Fruit fly (Drosophila melanogaster) whole organism, embryonic: Measurements from ENCODE around the gene Pif1A.

Experiments
- Adf1 ChIP-seq: fragments of 200-800 bp; sonication (Bioruptor generic); IDR thresholded peaks from 2 replicates; pipeline ENCODE4 v1.3.6; 2022; ENCODE audit warnings: missing biosample characterization, missing genetic modification characterization
- Bgb ChIP-seq: fragments of 200-800 bp; sonication (Bioruptor generic); IDR thresholded peaks from 2 replicates; pipeline ENCODE4 v1.3.6; 2022; ENCODE audit warnings: missing biosample characterization, missing genetic modification characterization; ENCODE audit not compliant: partially characterized antibody
- CG10431 ChIP-seq: fragments of 200-800 bp; sonication (Bioruptor generic); optimal IDR thresholded peaks from 3 replicates; lab custom pipeline; 2018; ENCODE audit warnings: missing biosample characterization, mild to moderate bottlenecking, missing genetic modification characterization
- CG11504 ChIP-seq: fragments of 200-800 bp; sonication (Bioruptor generic); optimal IDR thresholded peaks from 3 replicates; lab custom pipeline; 2019; ENCODE audit warnings: missing biosample characterization, mild to moderate bottlenecking, missing genetic modification characterization, moderate library complexity
- CG12071 ChIP-seq: fragments of 200-800 bp; sonication (Bioruptor generic); optimal IDR thresholded peaks from 3 replicates; lab custom pipeline; 2018; ENCODE audit warnings: missing biosample characterization, mild to moderate bottlenecking, missing genetic modification characterization
- CG12744 ChIP-seq: fragments of 200-800 bp; sonication (Bioruptor generic); optimal IDR thresholded peaks from 2 replicates; lab custom pipeline; 2016; ENCODE audit warnings: missing biosample characterization, missing genetic modification characterization
- CG12942 ChIP-seq: fragments of 200-800 bp; sonication (Bioruptor generic); optimal IDR thresholded peaks from 3 replicates; lab custom pipeline; 2016; ENCODE audit warnings: missing biosample characterization, missing genetic modification characterization
- CG13296 ChIP-seq: fragments of 200-800 bp; sonication (Bioruptor generic); optimal IDR thresholded peaks from 3 replicates; lab custom pipeline; 2018; ENCODE audit warnings: missing biosample characterization, mild to moderate bottlenecking, missing genetic modification characterization
- CG14860 ChIP-seq: fragments of 200-800 bp; sonication (Bioruptor generic); IDR thresholded peaks from 3 replicates; pipeline ENCODE4 v1.3.6; 2022; ENCODE audit warnings: missing biosample characterization, missing genetic modification characterization; ENCODE audit not compliant: partially characterized antibody
- CG1529 ChIP-seq: fragments of 200-800 bp; sonication (Bioruptor generic); optimal IDR thresholded peaks from 3 replicates; lab custom pipeline; 2018; ENCODE audit warnings: missing biosample characterization, missing genetic modification characterization
- CG15696 ChIP-seq: fragments of 200-800 bp; sonication (Bioruptor generic); optimal IDR thresholded peaks from 2 replicates; lab custom pipeline; 2019; ENCODE audit warnings: missing biosample characterization, mild to moderate bottlenecking, missing genetic modification characterization, moderate library complexity
- CG1603 ChIP-seq: fragments of 200-800 bp; sonication (Bioruptor generic); optimal IDR thresholded peaks from 2 replicates; lab custom pipeline; 2019; ENCODE audit warnings: missing biosample characterization, mild to moderate bottlenecking, missing genetic modification characterization, moderate library complexity
- CG16813 ChIP-seq: fragments of 200-800 bp; sonication (Bioruptor generic); IDR thresholded peaks from 3 replicates; pipeline ENCODE4 v1.3.6; 2022; ENCODE audit warnings: missing biosample characterization, missing genetic modification characterization; ENCODE audit not compliant: partially characterized antibody
- CG18011 ChIP-seq: fragments of 200-800 bp; sonication (Bioruptor generic); optimal IDR thresholded peaks from 2 replicates; lab custom pipeline; 2017; ENCODE audit warnings: missing biosample characterization, missing genetic modification characterization, mild to moderate bottlenecking, moderate library complexity, missing genotype
- CG3065 ChIP-seq: fragments of 200-800 bp; sonication (Bioruptor generic); optimal IDR thresholded peaks from 2 replicates; lab custom pipeline; 2016; ENCODE audit warnings: missing biosample characterization, missing genetic modification characterization
- CG4707 ChIP-seq: fragments of 200-800 bp; sonication (Bioruptor generic); optimal IDR thresholded peaks from 2 replicates; lab custom pipeline; 2018; ENCODE audit warnings: missing biosample characterization, mild to moderate bottlenecking, missing genetic modification characterization, moderate library complexity
- CG4730 ChIP-seq: fragments of 200-800 bp; sonication (Bioruptor generic); IDR thresholded peaks from 2 replicates; pipeline ENCODE4 v1.3.6; 2022; ENCODE audit warnings: missing biosample characterization, missing genetic modification characterization
- CG6175 ChIP-seq: fragments of 200-800 bp; sonication (Bioruptor generic); IDR thresholded peaks from 3 replicates; pipeline ENCODE4 v1.3.6; 2022; ENCODE audit warnings: missing biosample characterization, missing genetic modification characterization
- CG6654 ChIP-seq: fragments of 200-800 bp; sonication (Bioruptor generic); optimal IDR thresholded peaks from 2 replicates; lab custom pipeline; 2017; ENCODE audit warnings: missing biosample characterization, mild to moderate bottlenecking, missing genetic modification characterization
- CG8281 ChIP-seq: fragments of 200-800 bp; sonication (Bioruptor generic); optimal IDR thresholded peaks from 2 replicates; lab custom pipeline; 2018; ENCODE audit warnings: missing biosample characterization, mild to moderate bottlenecking, missing genetic modification characterization, moderate library complexity
- CG8388 ChIP-seq: fragments of 200-800 bp; sonication (Bioruptor generic); optimal IDR thresholded peaks from 2 replicates; lab custom pipeline; 2019; ENCODE audit warnings: missing biosample characterization, mild to moderate bottlenecking, missing genetic modification characterization, moderate library complexity
- CG9215 ChIP-seq: fragments of 200-800 bp; sonication (Bioruptor generic); IDR thresholded peaks from 2 replicates; pipeline ENCODE4 v1.3.6; 2022; ENCODE audit warnings: missing biosample characterization, missing genetic modification characterization
- CG9817 ChIP-seq: fragments of 200-800 bp; sonication (Bioruptor generic); optimal IDR thresholded peaks from 2 replicates; lab custom pipeline; 2018; ENCODE audit warnings: missing biosample characterization, mild to moderate bottlenecking, missing genetic modification characterization, moderate library complexity
- Chrac-16 ChIP-seq: fragments of 200-800 bp; sonication (Bioruptor generic); optimal IDR thresholded peaks from 3 replicates; lab custom pipeline; 2016; ENCODE audit warnings: missing biosample characterization, missing genetic modification characterization
- Dip3 ChIP-seq: fragments of 200-800 bp; sonication (Bioruptor generic); optimal IDR thresholded peaks from 3 replicates; lab custom pipeline; 2016; ENCODE audit warnings: missing biosample characterization, missing genetic modification characterization
- Elba2 ChIP-seq: fragments of 200-800 bp; sonication (Bioruptor generic); optimal IDR thresholded peaks from 3 replicates; lab custom pipeline; 2016; ENCODE audit warnings: missing biosample characterization, missing genetic modification characterization
- Ets97D ChIP-seq: fragments of 200-800 bp; sonication (Bioruptor generic); optimal IDR thresholded peaks from 3 replicates; lab custom pipeline; 2016; ENCODE audit warnings: missing biosample characterization, missing genetic modification characterization
- HLHmδ ChIP-seq: fragments of 200-800 bp; sonication (Bioruptor generic); optimal IDR thresholded peaks from 2 replicates; lab custom pipeline; 2018; ENCODE audit warnings: missing biosample characterization, mild to moderate bottlenecking, missing genetic modification characterization, moderate library complexity
- Hey ChIP-seq: fragments of 200-800 bp; sonication (Bioruptor generic); optimal IDR thresholded peaks from 3 replicates; lab custom pipeline; 2018; ENCODE audit warnings: missing biosample characterization, mild to moderate bottlenecking, missing genetic modification characterization
- Hr3 ChIP-seq: fragments of 200-800 bp; sonication (Bioruptor generic); optimal IDR thresholded peaks from 3 replicates; lab custom pipeline; 2016; ENCODE audit warnings: missing biosample characterization, missing genetic modification characterization
- NK7.1 ChIP-seq: fragments of 200-800 bp; sonication (Bioruptor generic); optimal IDR thresholded peaks from 3 replicates; lab custom pipeline; 2016; ENCODE audit warnings: missing biosample characterization, missing genetic modification characterization
- Nf-YB ChIP-seq: fragments of 200-800 bp; sonication (Bioruptor generic); optimal IDR thresholded peaks from 3 replicates; lab custom pipeline; 2019; ENCODE audit warnings: missing biosample characterization, mild to moderate bottlenecking, missing genetic modification characterization, moderate library complexity
- ato ChIP-seq: fragments of 200-800 bp; sonication (Bioruptor generic); IDR thresholded peaks from 2 replicates; pipeline ENCODE4 v1.3.6; 2022; ENCODE audit warnings: missing biosample characterization, missing genetic modification characterization; ENCODE audit not compliant: partially characterized antibody
- bab2 ChIP-seq: fragments of 200-800 bp; sonication (Bioruptor generic); optimal IDR thresholded peaks from 2 replicates; lab custom pipeline; 2016; ENCODE audit warnings: missing biosample characterization, missing genetic modification characterization
- cas ChIP-seq: fragments of 200-800 bp; sonication (Bioruptor generic); IDR thresholded peaks from 2 replicates; pipeline ENCODE4 v1.3.6; 2022; ENCODE audit warnings: missing biosample characterization, missing genetic modification characterization
- disco-r ChIP-seq: fragments of 200-800 bp; sonication (Bioruptor generic); optimal IDR thresholded peaks from 2 replicates; lab custom pipeline; 2016; ENCODE audit warnings: missing biosample characterization, missing genetic modification characterization
- dmrt11E ChIP-seq: fragments of 200-800 bp; sonication (Bioruptor generic); optimal IDR thresholded peaks from 3 replicates; lab custom pipeline; 2018; ENCODE audit warnings: missing biosample characterization, mild to moderate bottlenecking, missing genetic modification characterization, moderate library complexity
- eyg ChIP-seq: fragments of 200-800 bp; sonication (Bioruptor generic); optimal IDR thresholded peaks from 3 replicates; lab custom pipeline; 2016; ENCODE audit warnings: missing biosample characterization, missing genetic modification characterization
- fd102C ChIP-seq: fragments of 200-800 bp; sonication (Bioruptor generic); optimal IDR thresholded peaks from 2 replicates; lab custom pipeline; 2018; ENCODE audit warnings: missing biosample characterization, mild to moderate bottlenecking, missing genetic modification characterization, moderate library complexity
- ftz-f1 ChIP-seq: fragments of 200-800 bp; sonication (Bioruptor generic); optimal IDR thresholded peaks from 2 replicates; lab custom pipeline; 2016; ENCODE audit warnings: missing biosample characterization, missing genetic modification characterization
- insv ChIP-seq, 2 experiments: fragments of 200-800 bp; sonication (Bioruptor generic); optimal IDR thresholded peaks; 3 replicates each; lab custom pipeline; 2016 to 2018; ENCODE audit warnings: missing biosample characterization in 2 of 2, missing genetic modification characterization in 2 of 2
- luna ChIP-seq: fragments of 200-800 bp; sonication (Bioruptor generic); optimal IDR thresholded peaks from 2 replicates; lab custom pipeline; 2016; ENCODE audit warnings: missing biosample characterization, missing genetic modification characterization
- ranshi ChIP-seq: fragments of 200-800 bp; sonication (Bioruptor generic); IDR thresholded peaks from 2 replicates; pipeline ENCODE4 v1.3.6; 2022; ENCODE audit warnings: missing biosample characterization, missing genetic modification characterization
- sqz ChIP-seq: fragments of 200-800 bp; sonication (Bioruptor generic); optimal IDR thresholded peaks from 3 replicates; lab custom pipeline; 2018; ENCODE audit warnings: missing biosample characterization, mild to moderate bottlenecking, missing genetic modification characterization
- stc ChIP-seq: fragments of 200-800 bp; sonication (Bioruptor generic); IDR thresholded peaks from 2 replicates; pipeline ENCODE4 v1.3.6; 2022; ENCODE audit warnings: missing biosample characterization, missing genetic modification characterization
- tap ChIP-seq: fragments of 200-800 bp; optimal IDR thresholded peaks from 3 replicates; lab custom pipeline; 2019; ENCODE audit warnings: missing biosample characterization, mild to moderate bottlenecking, missing genetic modification characterization, moderate library complexity
- tin ChIP-seq: fragments of 200-800 bp; sonication (Bioruptor generic); optimal IDR thresholded peaks from 3 replicates; lab custom pipeline; 2016; ENCODE audit warnings: missing biosample characterization, missing genetic modification characterization
- tna ChIP-seq: fragments of 200-800 bp; sonication (Bioruptor generic); IDR thresholded peaks from 2 replicates; pipeline ENCODE4 v1.3.6; 2022; ENCODE audit warnings: missing biosample characterization, missing genetic modification characterization; ENCODE audit not compliant: partially characterized antibody
- twi ChIP-seq: fragments of 200-800 bp; optimal IDR thresholded peaks from 2 replicates; lab custom pipeline; 2019; ENCODE audit warnings: missing biosample characterization, mild to moderate bottlenecking, missing genetic modification characterization, moderate library complexity

Gene Pif1A

dm6 chr3R:8731597-8732263, 69.2 kb downstream of the Pif1A start, which contains the start of the genes M1BP and CG8202 (continued):
- TF ChIP-seq CG8281 (peak; percentile 82), CG1603 (tag; lab: Kevin White, UChicago) (peak; percentile 54), CG4730 (GFP tag; lab: Robert Waterston, UW) (peak; percentile 71), CG12942 (GFP tag; lab: Kevin White, UChicago) (peak; percentile 90), Hey (tag; lab: Kevin White, UChicago) (no peak), tap (no peak), Nf-YB (GFP tag; lab: Kevin White, UChicago) (peak; percentile 85), cas (no peak), CG9215 (GFP tag; lab: Robert Waterston, UW) (peak; percentile 83), CG15696 (tag; lab: Kevin White, UChicago) (peak; percentile 91), CG6175 (0 out of 3 replicates have a peak, but pooled peaks have one; percentile 63), CG18011 (GFP tag; lab: Kevin White, UChicago) (peak; percentile 65), eyg (GFP tag; lab: Kevin White, UChicago) (no peak), CG14860 (GFP tag; lab: Robert Waterston, UW) (no peak), ftz-f1 (GFP tag; lab: Kevin White, UChicago) (no peak), Adf1 (GFP tag; lab: Robert Waterston, UW) (peak; percentile 22; the same call in 1 of the 2 replicates), NK7.1 (GFP tag; lab: Kevin White, UChicago) (no peak), tin (GFP tag; lab: Kevin White, UChicago) (peak; percentile 88), Elba2 (GFP tag; lab: Kevin White, UChicago) (peak; percentile 53), disco-r (GFP tag; lab: Kevin White, UChicago) (no peak), tna (GFP tag; lab: Robert Waterston, UW) (no peak), CG4707 (GFP tag; lab: Kevin White, UChicago) (peak; percentile 13), luna (GFP tag; lab: Kevin White, UChicago) (no peak), CG16813 (GFP tag; lab: Robert Waterston, UW) (no peak), twi (peak; percentile 89), Dip3 (GFP tag; lab: Kevin White, UChicago) (peak; percentile 13), CG6654 (GFP tag; lab: Kevin White, UChicago) (peak; percentile 79), ato (no peak), HLHmδ (GFP tag; lab: Kevin White, UChicago) (no peak), CG8388 (GFP tag; lab: Kevin White, UChicago) (peak; percentile 91), CG11504 (tag; lab: Kevin White, UChicago) (peak; percentile 93), Ets97D (GFP tag; lab: Kevin White, UChicago) (no peak), bab2 (peak; percentile 55), sqz (GFP tag; lab: Kevin White, UChicago) (no peak), ranshi (GFP tag; lab: Robert Waterston, UW) (peak; percentile 92), CG12744 (GFP tag; lab: Kevin White, UChicago) (peak; percentile 31), CG13296 (peak; percentile 94), CG1529 (GFP tag; lab: Kevin White, UChicago) (peak; percentile 64), insv (GFP tag; optimal IDR thresholded peaks at IDR 0.05; lab: Kevin White, UChicago) (peak in 1 of 2 experiments; percentile 74), dmrt11E (tag; lab: Kevin White, UChicago) (peak; percentile 92), CG12071 (no peak), fd102C (no peak), stc (GFP tag; lab: Robert Waterston, UW) (0 out of 2 replicates have a peak, but pooled peaks have one; percentile 39), CG9817 (peak; percentile 86), CG10431 (GFP tag; lab: Kevin White, UChicago) (peak; percentile 80), Bgb (no peak), Chrac-16 (peak; percentile 86), Hr3 (GFP tag; lab: Kevin White, UChicago) (peak; percentile 94), CG3065 (peak; percentile 73)
